Fruit fly (Drosophila melanogaster) whole organism, embryonic: ENCODE measurements around the gene ninaC.
A peak's percentile ranks its signal among the peaks of the same experiment; 100 is the strongest.

ENCODE experiments used
- Abd-B ChIP-seq: fragments of 200-800 bp; sonication (Bioruptor generic); optimal IDR thresholded peaks from 2 replicates; lab custom pipeline; 2018; ENCODE audit warnings: missing biosample characterization, mild to moderate bottlenecking, missing genetic modification characterization, moderate library complexity
- Asciz ChIP-seq: fragments of 200-800 bp; sonication (Bioruptor generic); optimal IDR thresholded peaks from 2 replicates; lab custom pipeline; 2017; ENCODE audit warnings: missing biosample characterization, mild to moderate bottlenecking, missing genetic modification characterization, missing genetic modification reagents
- CG10267 ChIP-seq: fragments of 200-800 bp; sonication (Bioruptor generic); optimal IDR thresholded peaks from 2 replicates; lab custom pipeline; 2018; ENCODE audit warnings: missing biosample characterization, mild to moderate bottlenecking, missing genetic modification characterization, moderate library complexity
- CG10274 ChIP-seq: fragments of 200-800 bp; sonication (Bioruptor generic); optimal IDR thresholded peaks from 3 replicates; lab custom pipeline; 2017; ENCODE audit warnings: missing biosample characterization, mild to moderate bottlenecking, missing genetic modification characterization
- CG10543 ChIP-seq: fragments of 200-800 bp; sonication (Bioruptor generic); optimal IDR thresholded peaks from 3 replicates; lab custom pipeline; 2017; ENCODE audit warnings: missing biosample characterization, mild to moderate bottlenecking, missing genetic modification characterization, moderate library complexity
- CG11093 ChIP-seq: fragments of 200-800 bp; sonication (Bioruptor generic); IDR thresholded peaks from 3 replicates; pipeline ENCODE4 v1.3.6; 2022; ENCODE audit warnings: missing biosample characterization, missing genetic modification characterization
- CG11723 ChIP-seq: fragments of 200-800 bp; sonication (Bioruptor generic); optimal IDR thresholded peaks from 2 replicates; lab custom pipeline; 2017; ENCODE audit warnings: missing biosample characterization, mild to moderate bottlenecking, missing genetic modification characterization
- CG12236 ChIP-seq: fragments of 200-800 bp; sonication (Bioruptor generic); optimal IDR thresholded peaks from 2 replicates; lab custom pipeline; 2016; ENCODE audit warnings: missing biosample characterization, missing genetic modification characterization
- CG12942 ChIP-seq: fragments of 200-800 bp; sonication (Bioruptor generic); optimal IDR thresholded peaks from 3 replicates; lab custom pipeline; 2016; ENCODE audit warnings: missing biosample characterization, missing genetic modification characterization
- CG13296 ChIP-seq: fragments of 200-800 bp; sonication (Bioruptor generic); optimal IDR thresholded peaks from 3 replicates; lab custom pipeline; 2018; ENCODE audit warnings: missing biosample characterization, mild to moderate bottlenecking, missing genetic modification characterization
- CG14050 ChIP-seq: fragments of 200-800 bp; sonication (Bioruptor generic); IDR thresholded peaks from 3 replicates; pipeline ENCODE4 v1.3.6; 2022; ENCODE audit warnings: missing biosample characterization, missing genetic modification characterization
- CG1529 ChIP-seq: fragments of 200-800 bp; sonication (Bioruptor generic); optimal IDR thresholded peaks from 3 replicates; lab custom pipeline; 2018; ENCODE audit warnings: missing biosample characterization, missing genetic modification characterization
- CG15479 ChIP-seq: fragments of 200-800 bp; sonication (Bioruptor generic); optimal IDR thresholded peaks from 3 replicates; lab custom pipeline; 2019; ENCODE audit warnings: missing biosample characterization, mild to moderate bottlenecking, missing genetic modification characterization, moderate library complexity
- CG17612 ChIP-seq: fragments of 200-800 bp; sonication (Bioruptor generic); IDR thresholded peaks from 2 replicates; pipeline ENCODE4 v1.3.6; 2022; ENCODE audit warnings: missing biosample characterization, missing genetic modification characterization
- CG18011 ChIP-seq: fragments of 200-800 bp; sonication (Bioruptor generic); optimal IDR thresholded peaks from 2 replicates; lab custom pipeline; 2017; ENCODE audit warnings: missing biosample characterization, missing genetic modification characterization, mild to moderate bottlenecking, moderate library complexity, missing genotype
- CG18262 ChIP-seq: fragments of 200-800 bp; optimal IDR thresholded peaks from 3 replicates; lab custom pipeline; 2019; ENCODE audit warnings: missing biosample characterization, mild to moderate bottlenecking, missing genetic modification characterization, moderate library complexity
- CG30403 ChIP-seq: fragments of 200-800 bp; sonication (Bioruptor generic); optimal IDR thresholded peaks from 3 replicates; lab custom pipeline; 2016; ENCODE audit warnings: missing biosample characterization, missing genetic modification characterization
- CG32532 ChIP-seq: fragments of 200-800 bp; sonication (Bioruptor generic); IDR thresholded peaks from 2 replicates; pipeline ENCODE4 v1.3.6; 2022; ENCODE audit warnings: missing biosample characterization, missing genetic modification characterization
- CG32772 ChIP-seq: fragments of 200-800 bp; sonication (Bioruptor generic); IDR thresholded peaks from 2 replicates; pipeline ENCODE4 v1.3.6; 2022; ENCODE audit warnings: missing biosample characterization, missing genetic modification characterization
- CG3995 ChIP-seq: fragments of 200-800 bp; sonication (Bioruptor generic); optimal IDR thresholded peaks from 3 replicates; lab custom pipeline; 2016; ENCODE audit warnings: missing biosample characterization, missing genetic modification characterization
- CG43689 ChIP-seq: fragments of 200-800 bp; sonication (Bioruptor generic); IDR thresholded peaks from 2 replicates; pipeline ENCODE4 v1.3.6; 2022; ENCODE audit warnings: missing biosample characterization, missing genetic modification characterization
- CG4820 ChIP-seq: fragments of 200-800 bp; sonication (Bioruptor generic); optimal IDR thresholded peaks from 3 replicates; lab custom pipeline; 2016; ENCODE audit warnings: missing biosample characterization, missing genetic modification characterization
- CG6791 ChIP-seq: fragments of 200-800 bp; sonication (Bioruptor generic); IDR thresholded peaks from 3 replicates; pipeline ENCODE4 v1.3.6; 2022; ENCODE audit warnings: missing biosample characterization, missing genetic modification characterization; ENCODE audit not compliant: partially characterized antibody
- CG7372 ChIP-seq: fragments of 200-800 bp; sonication (Bioruptor generic); IDR thresholded peaks from 2 replicates; pipeline ENCODE4 v1.3.6; 2022; ENCODE audit warnings: missing biosample characterization, missing genetic modification characterization
- CG9876 ChIP-seq: fragments of 200-800 bp; sonication (Bioruptor generic); optimal IDR thresholded peaks from 2 replicates; lab custom pipeline; 2016; ENCODE audit warnings: missing biosample characterization, missing genetic modification characterization
- CrebB ChIP-seq: fragments of 200-800 bp; sonication (Bioruptor generic); optimal IDR thresholded peaks from 3 replicates; lab custom pipeline; 2018; ENCODE audit warnings: missing biosample characterization, mild to moderate bottlenecking, missing genetic modification characterization
- D19B ChIP-seq: fragments of 200-800 bp; sonication (Bioruptor generic); optimal IDR thresholded peaks from 2 replicates; lab custom pipeline; 2017; ENCODE audit warnings: missing biosample characterization, mild to moderate bottlenecking, missing genetic modification characterization
- Dad ChIP-seq: fragments of 200-800 bp; sonication (Bioruptor generic); optimal IDR thresholded peaks from 3 replicates; lab custom pipeline; 2016; ENCODE audit warnings: missing biosample characterization, missing genetic modification characterization
- Deaf1 ChIP-seq: fragments of 200-800 bp; optimal IDR thresholded peaks from 3 replicates; lab custom pipeline; 2019; ENCODE audit warnings: missing biosample characterization, mild to moderate bottlenecking, missing genetic modification characterization, moderate library complexity
- Dfd ChIP-seq, 2 experiments: fragments of >200 bp; optimal IDR thresholded peaks; 2 replicates each; lab custom pipeline; 2017; ENCODE audit warnings: missing biosample characterization in 2 of 2, missing genetic modification characterization in 2 of 2
- H2.0 ChIP-seq: fragments of 200-800 bp; sonication (Bioruptor generic); IDR thresholded peaks from 2 replicates; pipeline ENCODE4 v1.3.6; 2022; ENCODE audit warnings: missing biosample characterization, missing genetic modification characterization
- HmgZ ChIP-seq: fragments of 200-800 bp; sonication (Bioruptor generic); optimal IDR thresholded peaks from 2 replicates; lab custom pipeline; 2018; ENCODE audit warnings: missing biosample characterization, mild to moderate bottlenecking, missing genetic modification characterization
- Hr3 ChIP-seq: fragments of 200-800 bp; sonication (Bioruptor generic); optimal IDR thresholded peaks from 3 replicates; lab custom pipeline; 2016; ENCODE audit warnings: missing biosample characterization, missing genetic modification characterization
- NC2α ChIP-seq: fragments of 200-800 bp; sonication (Bioruptor generic); optimal IDR thresholded peaks from 2 replicates; lab custom pipeline; 2016; ENCODE audit warnings: missing biosample characterization, missing genetic modification characterization
- Rx ChIP-seq: fragments of 200-800 bp; sonication (Bioruptor generic); IDR thresholded peaks from 2 replicates; pipeline ENCODE4 v1.3.6; 2022; ENCODE audit warnings: missing biosample characterization, missing genetic modification characterization
- Sry-δ ChIP-seq: fragments of 200-800 bp; sonication (Bioruptor generic); optimal IDR thresholded peaks from 2 replicates; lab custom pipeline; 2016; ENCODE audit warnings: missing biosample characterization, missing genetic modification characterization
- Ssrp ChIP-seq: fragments of 200-800 bp; sonication (Bioruptor generic); optimal IDR thresholded peaks from 2 replicates; lab custom pipeline; 2018; ENCODE audit warnings: missing biosample characterization, mild to moderate bottlenecking, missing genetic modification characterization, moderate library complexity
- Xrp1 ChIP-seq: fragments of 200-800 bp; sonication (Bioruptor generic); IDR thresholded peaks from 2 replicates; pipeline ENCODE4 v1.3.6; 2022; ENCODE audit warnings: missing biosample characterization, missing genetic modification characterization
- al ChIP-seq: fragments of 200-800 bp; sonication (Bioruptor generic); IDR thresholded peaks from 2 replicates; pipeline ENCODE4 v1.3.6; 2022; ENCODE audit warnings: missing biosample characterization, missing genetic modification characterization
- amos ChIP-seq: fragments of 200-800 bp; sonication (Bioruptor generic); IDR thresholded peaks from 2 replicates; pipeline ENCODE4 v1.3.6; 2022; ENCODE audit warnings: missing biosample characterization, missing genetic modification characterization; ENCODE audit not compliant: partially characterized antibody
- ase ChIP-seq: fragments of 200-800 bp; sonication (Bioruptor generic); IDR thresholded peaks from 3 replicates; pipeline ENCODE4 v1.3.6; 2022; ENCODE audit warnings: missing biosample characterization, missing genetic modification characterization
- gcm2 ChIP-seq: fragments of 200-800 bp; sonication (Bioruptor generic); optimal IDR thresholded peaks from 2 replicates; lab custom pipeline; 2016; ENCODE audit warnings: missing biosample characterization, missing genetic modification characterization
- grau ChIP-seq: fragments of 200-800 bp; optimal IDR thresholded peaks from 3 replicates; lab custom pipeline; 2019; ENCODE audit warnings: missing biosample characterization, mild to moderate bottlenecking, missing genetic modification characterization, moderate library complexity
- nerfin-1 ChIP-seq: fragments of 200-800 bp; sonication (Bioruptor generic); optimal IDR thresholded peaks from 3 replicates; lab custom pipeline; 2019; ENCODE audit warnings: missing biosample characterization, mild to moderate bottlenecking, missing genetic modification characterization, moderate library complexity
- nmo ChIP-seq: fragments of 200-800 bp; sonication (Bioruptor generic); optimal IDR thresholded peaks from 2 replicates; lab custom pipeline; 2018; ENCODE audit warnings: missing biosample characterization, mild to moderate bottlenecking, missing genetic modification characterization, moderate library complexity
- pho ChIP-seq: fragments of 200-800 bp; sonication (Bioruptor generic); optimal IDR thresholded peaks from 2 replicates; lab custom pipeline; 2016; ENCODE audit warnings: missing biosample characterization, missing genetic modification characterization
- psq ChIP-seq: fragments of 200-800 bp; sonication (Bioruptor generic); optimal IDR thresholded peaks from 2 replicates; lab custom pipeline; 2017; ENCODE audit warnings: missing biosample characterization, missing genetic modification characterization
- rib ChIP-seq: fragments of 200-800 bp; sonication (Bioruptor generic); IDR thresholded peaks from 2 replicates; pipeline ENCODE4 v1.3.6; 2022; ENCODE audit warnings: missing biosample characterization, missing genetic modification characterization
- sc ChIP-seq, 3 experiments: fragments of >200 bp in 2 of 3; fragments of 200-800 bp in 1 of 3; sonication (Bioruptor generic) in 1 of 3; optimal IDR thresholded peaks; 2 replicates in 2 of 3; 3 replicates in 1 of 3; lab custom pipeline; 2017; ENCODE audit warnings: mild to moderate bottlenecking in 1 of 3, missing biosample characterization in 1 of 3, missing genetic modification characterization in 1 of 3, missing genetic modification reagents in 1 of 3
- schlank ChIP-seq: fragments of 200-800 bp; sonication (Bioruptor generic); optimal IDR thresholded peaks from 2 replicates; lab custom pipeline; 2018; ENCODE audit warnings: missing biosample characterization, mild to moderate bottlenecking, missing genetic modification characterization
- sim ChIP-seq: fragments of 200-800 bp; sonication (Bioruptor generic); IDR thresholded peaks from 2 replicates; pipeline ENCODE4 v1.3.6; 2022; ENCODE audit warnings: missing biosample characterization, missing genetic modification characterization
- yki ChIP-seq: fragments of >200 bp; optimal IDR thresholded peaks from 3 replicates; lab custom pipeline; 2018

Gene ninaC

dm6 chr2L:7395813-7396212 is 18.3 kb downstream of the ninaC start (continued):
- TF ChIP-seq CG18262 (tag; lab: Kevin White, UChicago) (peak; percentile 62), CG11723 (GFP tag; lab: Kevin White, UChicago) (no peak), Dad (GFP tag; lab: Kevin White, UChicago) (no peak), al (GFP tag; lab: Robert Waterston, UW) (0 out of 2 replicates have a peak, but pooled peaks have one; percentile 32), Dfd (GFP tag; optimal IDR thresholded peaks at IDR 0.05; lab: Kevin White, UChicago) (no peak), CG32772 (GFP tag; lab: Robert Waterston, UW) (no peak), D19B (no peak), schlank (tag; lab: Kevin White, UChicago) (no peak), gcm2 (GFP tag; lab: Kevin White, UChicago) (no peak), CG6791 (GFP tag; lab: Robert Waterston, UW) (no peak), Sry-δ (GFP tag; lab: Kevin White, UChicago) (no peak), pho (no peak), CG14050 (peak; percentile 31; the same call in 1 of the 3 replicates), Hr3 (GFP tag; lab: Kevin White, UChicago) (peak; percentile 48), H2.0 (GFP tag; lab: Robert Waterston, UW) (peak; percentile 33; the same call in 1 of the 2 replicates), CG11093 (GFP tag; lab: Robert Waterston, UW) (no peak), nerfin-1 (tag; lab: Kevin White, UChicago) (no peak), CG7372 (GFP tag; lab: Robert Waterston, UW) (no peak), CG4820 (peak; percentile 20), CG1529 (GFP tag; lab: Kevin White, UChicago) (no peak), Ssrp (tag; lab: Kevin White, UChicago) (peak; percentile 60), CG13296 (GFP tag; lab: Kevin White, UChicago) (peak; percentile 62), CG10543 (GFP tag; lab: Kevin White, UChicago) (no peak), sim (GFP tag; lab: Robert Waterston, UW) (no peak), NC2α (GFP tag; lab: Kevin White, UChicago) (no peak), yki (lab: Kevin White, UChicago) (no peak), grau (peak; percentile 78), Xrp1 (peak; percentile 58), rib (peak; percentile 12; the same call in 1 of the 2 replicates), CG17612 (GFP tag; lab: Robert Waterston, UW) (no peak), CG15479 (GFP tag; lab: Kevin White, UChicago) (no peak), CG12236 (GFP tag; lab: Kevin White, UChicago) (no peak), Asciz (GFP tag; lab: Kevin White, UChicago) (peak; percentile 46), CG3995 (GFP tag; lab: Kevin White, UChicago) (no peak), CG10267 (peak; percentile 48), CrebB (tag; lab: Kevin White, UChicago) (no peak), HmgZ (tag; lab: Kevin White, UChicago) (no peak), Abd-B (peak; percentile 44), CG43689 (GFP tag; lab: Robert Waterston, UW) (0 out of 2 replicates have a peak, but pooled peaks have one; percentile 14), CG18011 (GFP tag; lab: Kevin White, UChicago) (no peak), Rx (GFP tag; lab: Robert Waterston, UW) (no peak), amos (GFP tag; lab: Robert Waterston, UW) (no peak), CG9876 (GFP tag; lab: Kevin White, UChicago) (no peak), CG10274 (GFP tag; lab: Kevin White, UChicago) (no peak), Deaf1 (tag; lab: Kevin White, UChicago) (peak; percentile 51), psq (GFP tag; lab: Kevin White, UChicago) (no peak), CG32532 (GFP tag; lab: Robert Waterston, UW) (peak; percentile 24; the same call in 1 of the 2 replicates), CG12942 (GFP tag; lab: Kevin White, UChicago) (no peak), ase (no peak), sc (optimal IDR thresholded peaks at IDR 0.05; lab: Kevin White, UChicago) (no peak), sc (GFP tag; optimal IDR thresholded peaks at IDR 0.05; lab: Kevin White, UChicago) (no peak), nmo (GFP tag; lab: Kevin White, UChicago) (peak; percentile 68), CG30403 (peak; percentile 61)
